Worm (Caenorhabditis elegans): ENCODE data around the gene F28H7.8.

- TF ChIP-seq ama-1 (optimal IDR thresholded peaks at IDR 0.05) (no peak), tbx-37 (GFP tag; conservative IDR thresholded peaks at IDR 0.05) (no peak), F13C5.2 (tag; optimal IDR thresholded peaks at IDR 0.05) (no peak), scrt-1 (GFP tag; IDR thresholded peaks at IDR 0.05) (no peak), flt-1 (GFP tag; IDR thresholded peaks at IDR 0.05) (no peak), aly-1 (tag; optimal IDR thresholded peaks at IDR 0.05) (no peak), pes-1 (GFP tag; IDR thresholded peaks at IDR 0.05) (no peak), ceh-13 (GFP tag; optimal IDR thresholded peaks at IDR 0.05) (no peak), B0310.2 (tag; optimal IDR thresholded peaks at IDR 0.05) (no peak), hmg-4 (GFP tag; optimal IDR thresholded peaks at IDR 0.05) (no peak), tra-4 (tag; optimal IDR thresholded peaks at IDR 0.05) (no peak), ets-7 (tag; optimal IDR thresholded peaks at IDR 0.05) (no peak)
Observed at ce11 chrV:10743649-10744048, 15.1 kb upstream of the F28H7.8 start, which contains the start of gene srj-22.
